Fruit fly (Drosophila melanogaster): ENCODE data around the gene Drsl3.

The Drsl3 gene

DNA sequence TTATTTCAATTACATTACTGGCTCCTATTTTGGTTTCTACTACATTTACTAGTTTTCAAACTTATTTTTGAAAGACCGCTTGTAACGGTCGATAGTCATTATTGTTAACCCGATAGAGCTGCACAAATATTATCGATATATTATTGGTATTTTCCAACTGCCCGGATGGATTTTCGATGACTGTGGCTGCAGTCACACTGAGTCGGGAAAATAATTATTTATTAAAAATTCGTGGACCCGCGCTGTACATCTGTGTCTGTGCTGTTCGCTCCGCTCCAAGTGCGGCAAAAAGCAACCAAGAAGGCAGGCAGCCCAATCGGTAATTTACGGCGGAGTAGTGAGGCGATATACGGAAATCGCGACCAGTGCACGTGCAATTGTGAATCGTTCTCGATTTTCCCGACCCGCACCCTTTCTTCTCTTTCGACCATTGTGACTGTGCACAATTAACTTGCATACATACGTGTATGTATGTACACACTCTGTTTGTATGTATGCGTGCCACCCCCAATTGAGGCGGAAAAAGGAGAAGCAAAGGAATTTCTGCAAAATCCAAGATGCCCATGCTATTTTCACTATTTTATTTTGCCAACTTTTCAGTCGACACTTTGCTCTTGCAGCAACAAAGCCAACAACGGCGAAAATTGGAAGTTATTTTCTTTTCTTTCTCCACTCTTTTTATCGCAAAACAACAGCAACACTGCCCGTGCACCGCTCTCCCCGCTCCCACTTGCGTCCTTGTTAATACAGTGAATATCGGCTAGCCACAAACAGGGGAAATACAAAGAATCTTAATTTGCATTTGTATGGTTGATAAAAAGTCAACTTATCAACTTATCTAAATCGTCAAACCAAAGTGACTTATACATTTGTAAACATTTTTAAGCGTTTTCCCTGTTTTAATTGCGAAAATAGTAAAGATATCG lies 11.0 kb upstream of the Drsl3 start, which contains the start of gene ZnT63C:
ZnT63C (plus strand) TSS at position 175 of the 926 bp plus-strand sequence.
- TF ChIP-seq Bgb (GFP tag; IDR thresholded peaks at IDR 0.05; ENCODE audit: partially characterized antibody): peak; percentile 87
- TF ChIP-seq Dp (GFP tag; optimal IDR thresholded peaks at IDR 0.05): peak; percentile 54
- peak; percentile 6 for TF ChIP-seq CG33557 (GFP tag; optimal IDR thresholded peaks at IDR 0.05)
- peak; percentile 79 for TF ChIP-seq vnd (GFP tag; IDR thresholded peaks at IDR 0.05; ENCODE audit: partially characterized antibody)
- peak; percentile 87 for TF ChIP-seq nerfin-2 (GFP tag; IDR thresholded peaks at IDR 0.05; ENCODE audit: partially characterized antibody)
- no peak for TF ChIP-seq hth (optimal IDR thresholded peaks at IDR 0.05)
- TF ChIP-seq CG12219 (GFP tag; optimal IDR thresholded peaks at IDR 0.05): no peak
- TF ChIP-seq CG6854 (GFP tag; optimal IDR thresholded peaks at IDR 0.05): peak; percentile 11
- TF ChIP-seq otp (GFP tag; IDR thresholded peaks at IDR 0.05): peak; percentile 26; the same call in 1 of the 3 replicates
- no peak for TF ChIP-seq CG10274 (GFP tag; optimal IDR thresholded peaks at IDR 0.05)
- peak; percentile 88 for TF ChIP-seq CG14860 (GFP tag; IDR thresholded peaks at IDR 0.05; ENCODE audit: partially characterized antibody)
- TF ChIP-seq vvl (GFP tag; IDR thresholded peaks at IDR 0.05): peak; percentile 57
- TF ChIP-seq grn (GFP tag; optimal IDR thresholded peaks at IDR 0.05): no peak
- TF ChIP-seq CG10543 (GFP tag; optimal IDR thresholded peaks at IDR 0.05): no peak
- TF ChIP-seq CG8290 (GFP tag; optimal IDR thresholded peaks at IDR 0.05): no peak
- peak in 1 of 2 experiments; percentile 30 for TF ChIP-seq CG8290 (tag; optimal IDR thresholded peaks at IDR 0.05)
- 0 out of 2 replicates have a peak, but pooled peaks have one; percentile 35 for TF ChIP-seq bowl (GFP tag; IDR thresholded peaks at IDR 0.05)
- TF ChIP-seq unc-4 (GFP tag; IDR thresholded peaks at IDR 0.05; ENCODE audit: partially characterized antibody): peak; percentile 78
- TF ChIP-seq run (tag; optimal IDR thresholded peaks at IDR 0.05): peak; percentile 1
- TF ChIP-seq CG17802 (tag; optimal IDR thresholded peaks at IDR 0.05): no peak
- TF ChIP-seq CG12769 (tag; optimal IDR thresholded peaks at IDR 0.05): peak; percentile 54
- TF ChIP-seq Scr (GFP tag; IDR thresholded peaks at IDR 0.05; ENCODE audit: partially characterized antibody): peak; percentile 79
- TF ChIP-seq eve (GFP tag; optimal IDR thresholded peaks at IDR 0.05): peak in 1 of 2 experiments; percentile 63
- TF ChIP-seq sc (optimal IDR thresholded peaks at IDR 0.05): no peak
- no peak for TF ChIP-seq sc (GFP tag; optimal IDR thresholded peaks at IDR 0.05)
- TF ChIP-seq crc (GFP tag; optimal IDR thresholded peaks at IDR 0.05): no peak
- peak; percentile 92 for TF ChIP-seq MESR4 (GFP tag; optimal IDR thresholded peaks at IDR 0.05)
- peak; percentile 74 for TF ChIP-seq pzg (GFP tag; optimal IDR thresholded peaks at IDR 0.05)
- peak; percentile 26 for TF ChIP-seq fd64A (GFP tag; optimal IDR thresholded peaks at IDR 0.05)
- TF ChIP-seq mam (GFP tag; optimal IDR thresholded peaks at IDR 0.05): no peak
- TF ChIP-seq tup (GFP tag; optimal IDR thresholded peaks at IDR 0.05): no peak
- peak; percentile 62 for TF ChIP-seq sna (GFP tag; IDR thresholded peaks at IDR 0.05; ENCODE audit: partially characterized antibody)
- no peak for TF ChIP-seq emc (GFP tag; optimal IDR thresholded peaks at IDR 0.05)
- peak; percentile 6 for TF ChIP-seq D19A (tag; optimal IDR thresholded peaks at IDR 0.05)
- TF ChIP-seq Pdp1 (GFP tag; optimal IDR thresholded peaks at IDR 0.05): no peak
- TF ChIP-seq lola (GFP tag; optimal IDR thresholded peaks at IDR 0.05): no peak
- peak; percentile 93 for TF ChIP-seq bbx (GFP tag; IDR thresholded peaks at IDR 0.05; ENCODE audit: partially characterized antibody)
- TF ChIP-seq CG9437 (GFP tag; optimal IDR thresholded peaks at IDR 0.05): no peak
- peak; percentile 89 for TF ChIP-seq crol (GFP tag; IDR thresholded peaks at IDR 0.05)
- TF ChIP-seq ara (GFP tag; IDR thresholded peaks at IDR 0.05): peak; percentile 28; the same call in 1 of the 2 replicates
- no peak for TF ChIP-seq CG3163 (GFP tag; optimal IDR thresholded peaks at IDR 0.05)
- TF ChIP-seq mld (GFP tag; IDR thresholded peaks at IDR 0.05; ENCODE audit: partially characterized antibody): peak; percentile 66
- peak; percentile 78 for TF ChIP-seq amos (GFP tag; IDR thresholded peaks at IDR 0.05; ENCODE audit: partially characterized antibody)
- peak; percentile 82 for TF ChIP-seq CG9797 (GFP tag; optimal IDR thresholded peaks at IDR 0.05)
- peak; percentile 67 for TF ChIP-seq CG12659 (GFP tag; optimal IDR thresholded peaks at IDR 0.05)
- peak; percentile 82 for TF ChIP-seq Dll (GFP tag; IDR thresholded peaks at IDR 0.05; ENCODE audit: partially characterized antibody)
- peak; percentile 58 for TF ChIP-seq sd (tag; optimal IDR thresholded peaks at IDR 0.05)
